Worm (Caenorhabditis elegans): ENCODE data around the gene chil-27.

DNA sequence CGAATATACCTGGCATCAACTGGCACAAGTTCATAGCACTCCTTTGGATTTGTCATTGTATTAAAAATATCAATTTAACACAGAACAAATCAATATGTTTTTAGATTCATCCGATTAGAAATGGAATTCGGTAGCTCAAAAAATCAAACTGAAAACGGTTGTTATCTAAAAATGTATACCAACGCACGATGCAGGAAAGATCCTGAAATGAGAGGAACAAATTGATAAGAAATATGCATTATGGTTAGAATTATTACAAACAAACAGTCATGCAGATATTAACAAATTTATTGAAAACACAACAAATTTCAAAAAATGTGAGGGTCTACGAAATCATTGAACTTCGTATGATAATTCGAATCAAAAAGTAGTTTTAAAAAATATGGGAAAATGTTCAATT, 7.6 kb upstream of the chil-27 start, which contains the start of gene T19H5.6:
- TF ChIP-seq tbx-37 (GFP tag; conservative IDR thresholded peaks at IDR 0.05) (no peak), hmg-4 (GFP tag; optimal IDR thresholded peaks at IDR 0.05) (no peak), aly-1 (tag; optimal IDR thresholded peaks at IDR 0.05) (no peak), ama-1 (optimal IDR thresholded peaks at IDR 0.05) (no peak), flt-1 (GFP tag; IDR thresholded peaks at IDR 0.05) (no peak), scrt-1 (GFP tag; IDR thresholded peaks at IDR 0.05) (no peak), ceh-36 (tag; optimal IDR thresholded peaks at IDR 0.05) (no peak)
